Fruit fly (Drosophila melanogaster): ENCODE results near the gene Spn.

The Spn gene

dm6 chr3L:2554118-2554814 is at the start of gene Spn:
Gene Spn (minus strand): TSS chr3L:2554292.
- TF ChIP-seq CG32121 (GFP tag; IDR thresholded peaks at IDR 0.05) (peak; percentile 57), CG15710 (tag; optimal IDR thresholded peaks at IDR 0.05) (peak; percentile 15), Snoo (tag; optimal IDR thresholded peaks at IDR 0.05) (peak; percentile 35), CG17806 (tag; optimal IDR thresholded peaks at IDR 0.05) (peak; percentile 16), CG8159 (tag; optimal IDR thresholded peaks at IDR 0.05) (no peak), fd96Ca (GFP tag; IDR thresholded peaks at IDR 0.05) (no peak), Pif1A (GFP tag; optimal IDR thresholded peaks at IDR 0.05) (no peak), CG8301 (tag; optimal IDR thresholded peaks at IDR 0.05) (no peak), CG14655 (GFP tag; optimal IDR thresholded peaks at IDR 0.05) (no peak), CG10348 (GFP tag; IDR thresholded peaks at IDR 0.05) (no peak), D1 (tag; optimal IDR thresholded peaks at IDR 0.05) (no peak), rn (GFP tag; IDR thresholded peaks at IDR 0.05) (peak; percentile 47; the same call in 1 of the 2 replicates), gl (tag; optimal IDR thresholded peaks at IDR 0.05) (peak; percentile 21), CG34367 (tag; optimal IDR thresholded peaks at IDR 0.05) (no peak), CG4496 (GFP tag; IDR thresholded peaks at IDR 0.05) (peak; percentile 72; the same call in 2 of the 3 replicates), EcR (GFP tag; optimal IDR thresholded peaks at IDR 0.05) (peak; percentile 17), Pif1B (GFP tag; optimal IDR thresholded peaks at IDR 0.05) (peak; percentile 55), CG12605 (GFP tag; IDR thresholded peaks at IDR 0.05) (no peak), Ets98B (GFP tag; IDR thresholded peaks at IDR 0.05) (no peak; the same call in 1 of the 2 replicates), CG13204 (GFP tag; optimal IDR thresholded peaks at IDR 0.05) (no peak), CG9948 (tag; optimal IDR thresholded peaks at IDR 0.05) (no peak)

- TF ChIP-seq CG10348 (GFP tag; IDR thresholded peaks at IDR 0.05) (no peak), Pif1A (GFP tag; optimal IDR thresholded peaks at IDR 0.05) (no peak), Pif1B (GFP tag; optimal IDR thresholded peaks at IDR 0.05) (no peak)
Measured at dm6 chr3L:2600144-2600543, 46.1 kb upstream of the Spn start, which contains the start of gene CG16986. Gene CG16986 (plus strand): TSS chr3L:2600331.

- no peak for TF ChIP-seq CG9948 (tag; optimal IDR thresholded peaks at IDR 0.05)
- TF ChIP-seq CG8159 (tag; optimal IDR thresholded peaks at IDR 0.05), result no peak
- no peak for TF ChIP-seq CG14655 (GFP tag; optimal IDR thresholded peaks at IDR 0.05)
- TF ChIP-seq CG10348 (GFP tag; IDR thresholded peaks at IDR 0.05), result no peak
- TF ChIP-seq CG32121 (GFP tag; IDR thresholded peaks at IDR 0.05), result no peak
- no peak for TF ChIP-seq CG34367 (tag; optimal IDR thresholded peaks at IDR 0.05)
- no peak for TF ChIP-seq CG4496 (GFP tag; IDR thresholded peaks at IDR 0.05)
- TF ChIP-seq CG15710 (tag; optimal IDR thresholded peaks at IDR 0.05), result no peak
- no peak for TF ChIP-seq CG13204 (GFP tag; optimal IDR thresholded peaks at IDR 0.05)
- TF ChIP-seq Snoo (tag; optimal IDR thresholded peaks at IDR 0.05), result no peak
- TF ChIP-seq Pif1A (GFP tag; optimal IDR thresholded peaks at IDR 0.05), result no peak
Measured at dm6 chr3L:2599214-2599730, 45.2 kb upstream of the Spn start, which contains the start of the genes CG16985 and CG12182. Gene CG16985 (plus strand): TSS chr3L:2599297. Gene CG12182 (minus strand): TSS chr3L:2599579.

dm6 chr3L:2595481-2595880 is 41.4 kb upstream of the Spn start, which contains the start of gene CG16984:
Gene CG16984 (plus strand): TSS chr3L:2595781.
- TF ChIP-seq CG15710 (tag; optimal IDR thresholded peaks at IDR 0.05) (no peak), CG14655 (GFP tag; optimal IDR thresholded peaks at IDR 0.05) (no peak)

dm6 chr3L:2590764-2591309 is 36.7 kb upstream of the Spn start:
- TF ChIP-seq rn (GFP tag; IDR thresholded peaks at IDR 0.05), result no peak
- TF ChIP-seq CG32121 (GFP tag; IDR thresholded peaks at IDR 0.05), result 0 out of 2 replicates have a peak, but pooled peaks have one; percentile 12

dm6 chr3L:2589911-2590763 is 36.0 kb upstream of the Spn start:
- TF ChIP-seq CG34367 (tag; optimal IDR thresholded peaks at IDR 0.05) (peak; percentile 1), CG4496 (GFP tag; IDR thresholded peaks at IDR 0.05) (no peak), CG14655 (GFP tag; optimal IDR thresholded peaks at IDR 0.05) (no peak), gl (tag; optimal IDR thresholded peaks at IDR 0.05) (no peak), CG13204 (GFP tag; optimal IDR thresholded peaks at IDR 0.05) (no peak), Ets98B (GFP tag; IDR thresholded peaks at IDR 0.05) (no peak), CG8301 (tag; optimal IDR thresholded peaks at IDR 0.05) (peak; percentile 23), Snoo (tag; optimal IDR thresholded peaks at IDR 0.05) (no peak), CG8159 (tag; optimal IDR thresholded peaks at IDR 0.05) (peak; percentile 59), CG10348 (GFP tag; IDR thresholded peaks at IDR 0.05) (no peak), rn (GFP tag; IDR thresholded peaks at IDR 0.05) (no peak), EcR (GFP tag; optimal IDR thresholded peaks at IDR 0.05) (no peak), CG32121 (GFP tag; IDR thresholded peaks at IDR 0.05) (0 out of 2 replicates have a peak, but pooled peaks have one; percentile 10), CG15710 (tag; optimal IDR thresholded peaks at IDR 0.05) (peak; percentile 50), CG17806 (tag; optimal IDR thresholded peaks at IDR 0.05) (no peak), D1 (tag; optimal IDR thresholded peaks at IDR 0.05) (no peak), Pif1A (GFP tag; optimal IDR thresholded peaks at IDR 0.05) (peak; percentile 39), Pif1B (GFP tag; optimal IDR thresholded peaks at IDR 0.05) (peak; percentile 26), fd96Ca (GFP tag; IDR thresholded peaks at IDR 0.05) (0 out of 3 replicates have a peak, but pooled peaks have one; percentile 8), CG9948 (tag; optimal IDR thresholded peaks at IDR 0.05) (peak; percentile 36), CG12605 (GFP tag; IDR thresholded peaks at IDR 0.05) (peak; percentile 26)

All from whole organism, pupa.